Fruit fly (Drosophila melanogaster) whole organism, larva: ENCODE measurements around the gene CG1544.

Experiments
- noc ChIP-seq: fragments of 200-800 bp; sonication (Bioruptor generic); optimal IDR thresholded peaks from 3 replicates; lab custom pipeline; 2019; ENCODE audit warnings: missing biosample characterization, mild to moderate bottlenecking, missing genetic modification characterization, moderate library complexity

Gene CG1544

dm6 chr3R:31196731-31197130 is at the start of gene CG1544:
CG1544 (plus strand) TSS chr3R:31196916.
- peak; percentile 79 for TF ChIP-seq noc (tag; lab: Kevin White, UChicago)

DNA sequence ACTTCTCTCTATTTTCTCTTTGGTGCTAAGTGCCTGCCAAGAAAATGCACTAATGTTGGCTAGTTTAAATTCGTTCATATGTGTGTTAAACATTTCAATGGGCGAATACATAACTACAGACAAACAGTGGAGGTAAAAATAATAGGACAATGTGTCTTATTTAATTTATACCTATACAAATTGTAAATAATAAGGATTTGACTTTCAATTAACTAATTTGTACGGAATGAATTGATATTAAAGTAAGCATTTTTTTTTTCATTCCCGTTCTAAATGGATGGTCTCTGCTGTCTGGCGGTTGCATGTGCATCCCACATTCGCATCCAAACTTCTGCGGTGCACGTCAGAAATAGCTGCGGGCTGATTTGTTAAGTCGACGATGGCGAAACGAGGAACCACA is 49.8 kb upstream of the CG1544 start:
- no peak for TF ChIP-seq noc (tag; lab: Kevin White, UChicago)

dm6 chr3R:31168429-31168828 is 28.3 kb upstream of the CG1544 start:
- no peak for TF ChIP-seq noc (tag; lab: Kevin White, UChicago)

dm6 chr3R:31168968-31169367 is 27.7 kb upstream of the CG1544 start, which contains the start of gene stops:
stops (minus strand) TSS chr3R:31169106.
- TF ChIP-seq noc (tag; lab: Kevin White, UChicago): no peak

- no peak for TF ChIP-seq noc (tag; lab: Kevin White, UChicago)
Measured at dm6 chr3R:31181816-31182215, 14.9 kb upstream of the CG1544 start.

dm6 chr3R:31193062-31193461 is 3.7 kb upstream of the CG1544 start, which contains the start of gene bnk:
bnk (plus strand) TSS chr3R:31193362.
- no peak for TF ChIP-seq noc (tag; lab: Kevin White, UChicago)

DNA sequence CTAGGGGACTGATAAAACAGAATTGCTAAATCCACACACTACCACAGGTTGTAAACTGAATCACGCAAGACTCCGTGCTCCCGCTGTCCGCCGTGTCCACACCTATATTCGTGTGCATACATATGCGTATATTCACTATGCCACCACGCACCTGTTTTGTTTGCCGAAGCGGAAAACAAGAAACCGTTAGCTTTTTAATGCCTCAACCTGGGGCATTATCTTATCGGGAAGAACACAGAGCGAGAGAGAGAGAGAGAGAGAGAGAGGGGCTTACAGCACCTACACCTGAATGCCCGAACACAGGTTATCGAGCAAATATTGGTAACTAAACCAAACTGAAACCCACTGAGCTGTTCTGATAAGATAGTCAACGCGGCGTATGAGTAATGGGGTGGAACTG is 2.1 kb upstream of the CG1544 start:
- no peak for TF ChIP-seq noc (tag; lab: Kevin White, UChicago)

dm6 chr3R:31195695-31196113 is 1.0 kb upstream of the CG1544 start, which contains the start of gene mesh:
mesh (minus strand) TSS chr3R:31195762.
- TF ChIP-seq noc (tag; lab: Kevin White, UChicago): peak; percentile 15

DNA sequence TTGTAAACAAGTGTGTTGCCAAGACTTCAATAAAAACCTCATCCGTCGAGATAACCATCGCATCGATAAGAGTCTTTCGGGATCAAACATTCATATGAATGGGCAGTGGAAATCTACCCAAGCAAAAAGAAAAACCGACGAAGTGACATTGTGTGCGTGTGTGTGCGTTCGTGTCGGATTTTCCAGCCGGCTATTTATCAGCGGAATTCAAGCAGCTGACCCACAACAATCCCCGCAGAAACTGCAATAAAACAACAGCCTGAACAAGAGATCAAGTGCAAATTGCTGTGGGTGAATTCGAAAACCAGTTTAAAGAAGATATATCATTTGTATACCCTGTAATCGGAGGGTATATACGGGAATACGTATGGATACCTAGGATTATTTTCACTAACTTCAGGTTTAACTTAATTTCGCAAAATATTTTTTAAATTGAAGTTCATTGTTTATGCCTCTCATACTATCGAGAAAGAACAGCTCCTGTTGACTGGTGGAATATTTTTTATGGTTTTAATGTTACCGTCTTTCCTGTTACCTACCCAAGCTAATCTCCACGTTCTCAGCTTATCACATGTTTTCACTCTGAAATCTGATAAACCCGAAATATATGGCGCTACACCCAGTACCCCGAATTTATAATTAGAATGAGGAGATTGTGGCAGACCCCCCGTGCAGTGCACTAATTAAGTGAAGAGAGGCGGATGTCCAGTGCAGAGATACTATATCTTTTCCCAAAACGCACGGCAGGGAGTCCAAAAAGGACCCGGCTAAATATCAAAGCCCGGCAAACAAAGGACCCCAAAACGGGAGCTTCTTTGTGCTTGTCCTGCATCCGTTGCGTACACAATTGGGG is 652 bp downstream of the CG1544 start:
- TF ChIP-seq noc (tag; lab: Kevin White, UChicago): peak; percentile 8

DNA sequence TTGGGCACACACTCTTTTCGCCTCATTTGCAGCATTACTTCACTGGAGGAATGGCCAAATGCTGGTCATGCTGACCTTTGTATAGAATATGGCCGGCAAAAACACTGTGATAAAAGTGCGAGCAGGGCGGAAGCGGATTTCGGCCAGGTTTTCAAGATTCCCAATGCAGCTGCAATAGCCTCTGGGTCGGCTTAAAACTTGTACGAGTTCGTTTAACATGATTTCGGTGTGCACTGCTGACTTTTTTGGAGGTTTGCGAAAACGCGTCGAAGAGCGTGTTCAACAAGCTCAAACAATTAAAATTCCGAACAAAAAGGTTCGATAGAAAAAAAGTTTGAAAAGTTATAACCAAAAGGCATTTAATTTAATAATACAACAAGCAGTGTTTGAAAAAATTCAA is 13.9 kb downstream of the CG1544 start, which contains the start of gene chp:
chp (minus strand) TSS at position 101 of the 400 bp plus-strand sequence.
- no peak for TF ChIP-seq noc (tag; lab: Kevin White, UChicago)

- no peak for TF ChIP-seq noc (tag; lab: Kevin White, UChicago)
Measured at dm6 chr3R:31213227-31213626, 16.5 kb downstream of the CG1544 start, which contains the start of the genes Zwilch and CG1542. Zwilch (minus strand) TSS chr3R:31213376. CG1542 (plus strand) TSS chr3R:31213458.

dm6 chr3R:31215830-31216229 is 19.1 kb downstream of the CG1544 start, which contains the start of gene CG15561:
CG15561 (minus strand) TSS chr3R:31215942.
- no peak for TF ChIP-seq noc (tag; lab: Kevin White, UChicago)

- TF ChIP-seq noc (tag; lab: Kevin White, UChicago): peak; percentile 10
Measured at dm6 chr3R:31218214-31218876, 21.6 kb downstream of the CG1544 start.

DNA sequence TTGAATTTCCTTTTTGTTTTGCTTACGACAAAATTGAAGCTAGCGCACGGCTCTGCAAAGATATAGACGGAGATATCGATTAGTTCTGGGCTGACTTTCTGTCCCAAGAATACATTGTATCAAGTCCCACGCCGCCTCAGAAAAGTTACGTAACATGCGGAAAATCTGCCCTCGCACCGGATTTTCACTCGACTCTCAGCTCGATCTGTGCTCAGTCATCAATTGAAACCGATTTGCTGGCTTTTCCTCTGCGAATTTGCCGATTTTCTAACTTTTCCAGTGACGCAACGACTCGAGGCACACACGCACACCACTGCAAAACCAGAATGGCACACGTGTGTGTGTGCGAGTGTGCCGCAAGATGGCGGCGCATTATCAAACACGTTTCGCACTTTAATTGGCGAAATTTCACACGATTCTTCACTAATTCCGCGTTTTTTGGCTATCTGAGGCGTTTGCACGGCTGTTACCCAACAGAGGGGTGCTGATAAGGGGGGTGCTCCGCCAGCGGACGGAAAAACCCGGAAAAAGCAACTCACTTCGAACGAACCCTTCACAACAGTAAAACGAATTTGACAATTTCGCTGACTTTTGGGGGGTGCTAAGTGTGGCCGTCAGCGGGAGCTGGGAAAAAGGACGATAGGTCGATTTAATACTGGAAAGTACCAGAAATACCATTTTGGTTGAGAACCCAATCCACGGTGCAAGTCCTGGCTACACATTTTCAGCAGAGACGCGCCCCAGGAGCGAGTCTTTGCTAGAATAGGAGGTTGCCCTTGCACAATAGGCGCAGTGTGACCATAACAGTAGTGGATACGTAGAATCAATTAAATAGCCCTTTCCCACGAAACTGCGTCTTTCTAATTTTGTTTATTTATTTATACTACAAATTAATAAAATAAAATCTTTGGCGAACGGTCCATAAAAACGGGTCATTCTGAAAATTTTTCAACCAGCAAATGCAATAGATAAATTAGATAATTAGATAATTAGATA is 22.6 kb downstream of the CG1544 start, which contains the start of gene ATPsynC:
ATPsynC (minus strand) TSS at position 634 of the 996 bp plus-strand sequence.
- TF ChIP-seq noc (tag; lab: Kevin White, UChicago): peak; percentile 48
